Worm (Caenorhabditis elegans): ENCODE measurements around the gene twk-6.

Gene twk-6

DNA sequence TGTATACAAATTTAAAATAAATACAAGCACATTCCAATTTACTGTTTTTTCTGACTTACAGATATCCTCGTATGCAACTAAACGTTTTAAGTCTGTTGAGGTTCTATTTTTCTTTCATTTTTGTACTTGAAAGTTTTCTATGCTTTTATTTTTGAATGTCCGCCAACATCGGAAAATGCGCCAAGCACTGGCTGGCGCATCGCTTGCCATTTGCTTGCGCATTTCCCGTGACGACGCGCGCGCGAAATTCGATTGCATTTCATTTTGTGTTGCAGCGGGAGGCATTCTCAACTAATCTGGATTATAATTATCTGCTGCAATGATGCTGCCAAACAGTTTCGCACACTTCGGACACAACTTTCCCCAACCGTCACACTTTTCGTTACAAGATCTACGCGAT lies 14.3 kb downstream of the twk-6 start, which contains the start of gene fbxl-2 (continued):
- TF ChIP-seq ccch-3 (GFP tag; optimal IDR thresholded peaks at IDR 0.05) (peak; percentile 22), ama-1 (optimal IDR thresholded peaks at IDR 0.05) (no peak), ama-1 (GFP tag; optimal IDR thresholded peaks at IDR 0.05) (peak in 1 of 2 experiments; percentile 54), tbp1 (GFP tag; optimal IDR thresholded peaks at IDR 0.05) (peak; percentile 74), xnd-1 (tag; optimal IDR thresholded peaks at IDR 0.05) (peak; percentile 79), F55B11.4 (tag; optimal IDR thresholded peaks at IDR 0.05; ENCODE audit: borderline replicate concordance, insufficient read depth) (no peak), lir-1 (GFP tag; conservative IDR thresholded peaks at IDR 0.05) (peak; percentile 92), nhr-120 (GFP tag; IDR thresholded peaks at IDR 0.05) (no peak), C06A6.2 (GFP tag; conservative IDR thresholded peaks at IDR 0.05) (peak; percentile 85), lsl-1 (GFP tag; optimal IDR thresholded peaks at IDR 0.05) (peak; percentile 85), madf-6 (GFP tag; IDR thresholded peaks at IDR 0.05) (peak; percentile 93), ceh-79 (tag; optimal IDR thresholded peaks at IDR 0.05) (no peak), K12H6.12 (tag; optimal IDR thresholded peaks at IDR 0.05) (peak; percentile 85), T07F8.4 (tag; optimal IDR thresholded peaks at IDR 0.05) (peak; percentile 0), egrh-3 (GFP tag; IDR thresholded peaks at IDR 0.05) (peak; percentile 63), lsy-27 (tag; optimal IDR thresholded peaks at IDR 0.05; ENCODE audit: borderline replicate concordance, insufficient read depth) (no peak), mes-4 (tag; optimal IDR thresholded peaks at IDR 0.05) (no peak), rcor-1 (GFP tag; IDR thresholded peaks at IDR 0.05) (peak; percentile 92), ZK185.1 (tag; optimal IDR thresholded peaks at IDR 0.05; ENCODE audit: poor library complexity, severe bottlenecking) (peak; percentile 92), mel-28 (tag; optimal IDR thresholded peaks at IDR 0.05; ENCODE audit: borderline replicate concordance) (no peak), F22D6.2 (tag; optimal IDR thresholded peaks at IDR 0.05) (peak; percentile 59), hmg-20 (GFP tag; IDR thresholded peaks at IDR 0.05) (peak; percentile 90), madf-3 (GFP tag; IDR thresholded peaks at IDR 0.05) (peak; percentile 95), K11D2.4 (GFP tag; IDR thresholded peaks at IDR 0.05) (peak; percentile 91), dpff-1 (tag; optimal IDR thresholded peaks at IDR 0.05) (no peak), unc-130 (GFP tag; optimal IDR thresholded peaks at IDR 0.05) (peak; percentile 36), egl-18 (GFP tag; IDR thresholded peaks at IDR 0.05) (0 out of 2 replicates have a peak, but pooled peaks have one; percentile 73), him-1 (tag; optimal IDR thresholded peaks at IDR 0.05) (peak; percentile 10), aptf-2 (GFP tag; conservative IDR thresholded peaks at IDR 0.05) (no peak), lag-1 (GFP tag; IDR thresholded peaks at IDR 0.05) (no peak), hlh-26 (GFP tag; conservative IDR thresholded peaks at IDR 0.05) (no peak), ceh-100 (GFP tag; IDR thresholded peaks at IDR 0.05) (peak; percentile 83), repo-1 (tag; optimal IDR thresholded peaks at IDR 0.05) (peak; percentile 91), ceh-58 (GFP tag; IDR thresholded peaks at IDR 0.05) (no peak), F39B2.1 (GFP tag; IDR thresholded peaks at IDR 0.05) (peak; percentile 81; the same call in 1 of the 2 replicates), D2030.7 (GFP tag; IDR thresholded peaks at IDR 0.05) (peak; percentile 89), F57C9.4 (tag; optimal IDR thresholded peaks at IDR 0.05) (no peak), hsf-1 (GFP tag; IDR thresholded peaks at IDR 0.05) (peak; percentile 85), ztf-6 (GFP tag; IDR thresholded peaks at IDR 0.05) (0 out of 2 replicates have a peak, but pooled peaks have one; percentile 26), ztf-25 (GFP tag; IDR thresholded peaks at IDR 0.05) (no peak), Y53F4B.3 (GFP tag; IDR thresholded peaks at IDR 0.05) (no peak), sea-2 (GFP tag; IDR thresholded peaks at IDR 0.05) (no peak), Y79H2A.3 (GFP tag; conservative IDR thresholded peaks at IDR 0.05) (no peak), nhr-27 (tag; optimal IDR thresholded peaks at IDR 0.05) (no peak), cebp-2 (GFP tag; IDR thresholded peaks at IDR 0.05) (peak; percentile 71; the same call in 1 of the 2 replicates), hrde-1 (tag; optimal IDR thresholded peaks at IDR 0.05; ENCODE audit: borderline replicate concordance) (peak; percentile 63), athp-1 (tag; optimal IDR thresholded peaks at IDR 0.05) (peak; percentile 79), F57A8.1 (GFP tag; optimal IDR thresholded peaks at IDR 0.05) (no peak), dox-1 (GFP tag; IDR thresholded peaks at IDR 0.05) (peak; percentile 97)

All from whole organism, young adult.